Fruit fly (Drosophila melanogaster): ENCODE data around the gene CG5676.

The CG5676 gene

DNA sequence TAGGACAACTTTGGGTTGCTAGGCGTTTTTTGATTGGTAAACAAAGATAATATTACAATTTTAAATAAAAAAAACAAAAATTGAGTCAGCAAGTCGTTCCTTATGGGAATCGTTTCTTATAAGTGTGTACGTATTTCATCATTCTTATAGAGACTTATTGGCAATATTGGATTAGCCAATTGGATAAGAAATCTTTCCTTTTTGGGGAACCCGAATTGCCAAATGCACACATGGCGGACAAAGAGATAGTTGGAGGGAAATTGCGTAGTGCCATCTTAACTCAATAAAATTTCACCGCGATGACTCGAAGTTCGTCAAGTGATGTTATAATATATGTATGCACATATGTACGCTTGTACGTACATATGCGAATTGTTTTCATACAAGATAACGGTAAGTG is 35.6 kb upstream of the CG5676 start:
- TF ChIP-seq Elba2 (GFP tag; optimal IDR thresholded peaks at IDR 0.05) = peak; percentile 100
- no peak for TF ChIP-seq CG3726 (GFP tag; IDR thresholded peaks at IDR 0.05)
- peak in 1 of 2 experiments; percentile 94 for TF ChIP-seq insv (GFP tag; optimal IDR thresholded peaks at IDR 0.05)
- no peak for TF ChIP-seq Sin3A (optimal IDR thresholded peaks at IDR 0.05)

DNA sequence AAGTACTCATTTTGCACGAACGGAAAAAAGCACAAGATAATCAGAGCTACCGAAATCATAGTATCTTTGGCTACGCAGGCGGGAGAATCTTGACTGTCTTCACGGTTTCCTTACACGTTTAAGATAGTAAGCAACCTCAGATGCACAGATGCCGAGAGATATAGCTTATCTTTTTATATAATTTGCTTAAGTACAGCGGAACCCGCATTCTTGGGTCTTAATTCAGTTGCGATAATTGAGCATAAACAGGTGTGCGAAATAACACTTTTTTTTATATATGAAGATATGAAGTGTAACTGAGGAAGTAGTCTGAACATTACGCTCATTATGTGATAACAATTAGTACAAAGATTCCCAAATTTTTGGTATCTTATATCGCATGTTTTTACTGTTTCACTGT is 25.1 kb upstream of the CG5676 start, which contains the start of gene CG34043:
CG34043 (minus strand) TSS at position 101 of the 400 bp plus-strand sequence.
- TF ChIP-seq CG2889 (GFP tag; IDR thresholded peaks at IDR 0.05) (no peak), ro (GFP tag; IDR thresholded peaks at IDR 0.05) (no peak), CG6683 (GFP tag; optimal IDR thresholded peaks at IDR 0.05) (no peak)

- TF ChIP-seq CG14710 (tag; optimal IDR thresholded peaks at IDR 0.05) (peak; percentile 56), CG3726 (GFP tag; IDR thresholded peaks at IDR 0.05) (no peak), tin (GFP tag; optimal IDR thresholded peaks at IDR 0.05) (no peak), CG4404 (GFP tag; IDR thresholded peaks at IDR 0.05) (no peak), Ada2b (GFP tag; IDR thresholded peaks at IDR 0.05) (no peak), CG8089 (GFP tag; optimal IDR thresholded peaks at IDR 0.05) (no peak), cato (GFP tag; optimal IDR thresholded peaks at IDR 0.05; ENCODE audit: borderline replicate concordance) (no peak), CG15601 (tag; optimal IDR thresholded peaks at IDR 0.05) (no peak), CG6689 (GFP tag; IDR thresholded peaks at IDR 0.05) (no peak), disco-r (GFP tag; optimal IDR thresholded peaks at IDR 0.05) (no peak), sob (GFP tag; IDR thresholded peaks at IDR 0.05) (no peak), NFAT (GFP tag; IDR thresholded peaks at IDR 0.05) (no peak), phol (tag; optimal IDR thresholded peaks at IDR 0.05) (peak; percentile 29), jing (GFP tag; optimal IDR thresholded peaks at IDR 0.05) (no peak), CG9932 (GFP tag; IDR thresholded peaks at IDR 0.05) (no peak; the same call in 1 of the 2 replicates), bcd (GFP tag; optimal IDR thresholded peaks at IDR 0.05) (no peak), trem (tag; optimal IDR thresholded peaks at IDR 0.05) (peak; percentile 49), CG10321 (GFP tag; IDR thresholded peaks at IDR 0.05) (no peak), her (GFP tag; optimal IDR thresholded peaks at IDR 0.05) (no peak), repo (GFP tag; optimal IDR thresholded peaks at IDR 0.05) (no peak), dpn (GFP tag; optimal IDR thresholded peaks at IDR 0.05) (no peak), mam (GFP tag; optimal IDR thresholded peaks at IDR 0.05) (peak; percentile 4), CG14050 (GFP tag; IDR thresholded peaks at IDR 0.05) (no peak), CG16815 (GFP tag; optimal IDR thresholded peaks at IDR 0.05) (no peak), CG4617 (GFP tag; optimal IDR thresholded peaks at IDR 0.05; ENCODE audit: borderline replicate concordance) (peak; percentile 55), CG33557 (GFP tag; optimal IDR thresholded peaks at IDR 0.05) (no peak), ftz-f1 (GFP tag; optimal IDR thresholded peaks at IDR 0.05) (no peak), sc (optimal IDR thresholded peaks at IDR 0.05) (no peak), sc (GFP tag; optimal IDR thresholded peaks at IDR 0.05) (no peak), hth (optimal IDR thresholded peaks at IDR 0.05) (no peak), Tbp (GFP tag; optimal IDR thresholded peaks at IDR 0.05) (no peak), pzg (GFP tag; optimal IDR thresholded peaks at IDR 0.05) (peak; percentile 77), gem (tag; optimal IDR thresholded peaks at IDR 0.05) (no peak), CG2875 (GFP tag; optimal IDR thresholded peaks at IDR 0.05) (no peak), knrl (GFP tag; IDR thresholded peaks at IDR 0.05; ENCODE audit: partially characterized antibody) (peak; percentile 92), ERR (GFP tag; optimal IDR thresholded peaks at IDR 0.05) (no peak), Doc3 (GFP tag; IDR thresholded peaks at IDR 0.05; ENCODE audit: partially characterized antibody) (peak; percentile 79), CG10979 (tag; optimal IDR thresholded peaks at IDR 0.05) (no peak), CG42726 (GFP tag; IDR thresholded peaks at IDR 0.05; ENCODE audit: partially characterized antibody) (peak; percentile 91), twi (tag; optimal IDR thresholded peaks at IDR 0.05) (no peak), gro (GFP tag; optimal IDR thresholded peaks at IDR 0.05) (peak; percentile 61), zen2 (GFP tag; IDR thresholded peaks at IDR 0.05; ENCODE audit: partially characterized antibody) (no peak; the same call in 2 of the 3 replicates), usp (GFP tag; optimal IDR thresholded peaks at IDR 0.05) (no peak)
Observed at dm6 chr2L:10278658-10279057, 23.0 kb upstream of the CG5676 start, which contains the start of gene Utx. Gene Utx (minus strand): TSS chr2L:10278811.

Data from whole organism, embryonic.